Worm (Caenorhabditis elegans) whole organism, early embryonic: ENCODE measurements around the gene nhr-247.

Source experiments
- B0310.2 ChIP-seq: sonication (generic microtip); optimal IDR thresholded peaks from 2 replicates; lab custom pipeline; 2016; ENCODE audit warnings: mild to moderate bottlenecking, missing genetic modification characterization, missing compliant biosample characterization
- F13C5.2 ChIP-seq: sonication (generic microtip); optimal IDR thresholded peaks from 2 replicates; lab custom pipeline; 2017; ENCODE audit warnings: mild to moderate bottlenecking, missing genetic modification characterization, inconsistent platforms, missing compliant biosample characterization
- aly-1 ChIP-seq: sonication (generic microtip); optimal IDR thresholded peaks from 2 replicates; lab custom pipeline; 2016; ENCODE audit warnings: missing genetic modification characterization, missing compliant biosample characterization
- ama-1 ChIP-seq: fragments of 150-350 bp; optimal IDR thresholded peaks from 2 replicates; lab custom pipeline; 2014
- ceh-13 ChIP-seq: fragments of 200-800 bp; sonication (Bioruptor generic); optimal IDR thresholded peaks from 2 replicates; lab custom pipeline; 2018; ENCODE audit warnings: mild to moderate bottlenecking, missing genetic modification characterization, missing compliant biosample characterization
- ceh-36 ChIP-seq: sonication (generic microtip); optimal IDR thresholded peaks from 2 replicates; lab custom pipeline; 2016; ENCODE audit warnings: missing genetic modification characterization, inconsistent platforms, missing compliant biosample characterization
- ets-7 ChIP-seq: sonication (generic microtip); optimal IDR thresholded peaks from 2 replicates; lab custom pipeline; 2016; ENCODE audit warnings: missing genotype, missing genetic modification characterization, missing compliant biosample characterization
- flt-1 ChIP-seq: fragments of 200-800 bp; sonication (Bioruptor generic); IDR thresholded peaks from 2 replicates; pipeline ENCODE4 v1.3.6; 2022; ENCODE audit warnings: missing genetic modification characterization, missing compliant biosample characterization
- hmbx-1 ChIP-seq: sonication (generic microtip); optimal IDR thresholded peaks from 2 replicates; lab custom pipeline; 2016; ENCODE audit warnings: mild to moderate bottlenecking, missing genetic modification characterization, missing compliant biosample characterization
- hmg-4 ChIP-seq: fragments of 200-800 bp; sonication (Bioruptor generic); optimal IDR thresholded peaks from 2 replicates; lab custom pipeline; 2018; ENCODE audit warnings: mild to moderate bottlenecking, missing genetic modification characterization, missing compliant biosample characterization
- hnd-1 ChIP-seq: sonication (generic microtip); optimal IDR thresholded peaks from 2 replicates; lab custom pipeline; 2016; ENCODE audit warnings: missing genetic modification characterization, missing compliant biosample characterization
- pes-1 ChIP-seq: fragments of 200-800 bp; sonication (Bioruptor generic); IDR thresholded peaks from 2 replicates; pipeline ENCODE4 v1.3.6; 2022; ENCODE audit warnings: missing genetic modification reagents, missing genetic modification characterization, missing compliant biosample characterization
- scrt-1 ChIP-seq: fragments of 200-800 bp; sonication (Bioruptor generic); IDR thresholded peaks from 2 replicates; pipeline ENCODE4 v1.3.6; 2022; ENCODE audit warnings: missing genetic modification characterization, missing compliant biosample characterization
- sea-1 ChIP-seq: fragments of 200-800 bp; sonication (Bioruptor generic); conservative IDR thresholded peaks from 2 replicates; pipeline ENCODE4 v1.3.6; 2022; ENCODE audit warnings: missing genetic modification characterization, missing compliant biosample characterization
- tbx-11 ChIP-seq: fragments of 200-800 bp; sonication (Bioruptor generic); IDR thresholded peaks from 2 replicates; pipeline ENCODE4 v1.3.6; 2022; ENCODE audit warnings: missing genetic modification characterization, missing compliant biosample characterization
- tbx-37 ChIP-seq: fragments of 200-800 bp; sonication (Bioruptor generic); conservative IDR thresholded peaks from 2 replicates; pipeline ENCODE4 v1.3.6; 2022; ENCODE audit warnings: missing genetic modification reagents, missing genetic modification characterization, missing compliant biosample characterization
- tra-4 ChIP-seq: sonication (generic microtip); optimal IDR thresholded peaks from 2 replicates; lab custom pipeline; 2017; ENCODE audit warnings: missing genetic modification characterization, missing compliant biosample characterization

nhr-247 gene

ce11 chrV:15315827-15316527 is 6.8 kb upstream of the nhr-247 start, which contains the start of the genes srt-22 and nhr-246:
Gene srt-22 (minus strand): TSS chrV:15315927.
Gene nhr-246 (plus strand): TSS chrV:15316477.
- TF ChIP-seq hnd-1 (no peak), hmg-4 (no peak), B0310.2 (tag; lab: Kevin White, UChicago) (no peak), tra-4 (no peak), F13C5.2 (tag; lab: Kevin White, UChicago) (no peak), ceh-13 (no peak), pes-1 (GFP tag; lab: Robert Waterston, UW) (no peak), flt-1 (no peak), ama-1 (lab: Kevin White, UChicago) (no peak), hmbx-1 (tag; lab: Kevin White, UChicago) (no peak), ceh-36 (tag; lab: Kevin White, UChicago) (no peak), ets-7 (tag; lab: Kevin White, UChicago) (no peak), aly-1 (tag; lab: Kevin White, UChicago) (no peak), sea-1 (no peak), tbx-37 (GFP tag; lab: Robert Waterston, UW) (no peak), tbx-11 (GFP tag; lab: Robert Waterston, UW) (no peak), scrt-1 (GFP tag; lab: Robert Waterston, UW) (no peak)

- no peak for TF ChIP-seq hnd-1
- TF ChIP-seq flt-1 = no peak
- no peak for TF ChIP-seq B0310.2 (tag; lab: Kevin White, UChicago)
- no peak for TF ChIP-seq tbx-37 (GFP tag; lab: Robert Waterston, UW)
- TF ChIP-seq ceh-36 (tag; lab: Kevin White, UChicago) = no peak
- TF ChIP-seq F13C5.2 (tag; lab: Kevin White, UChicago) = no peak
- no peak for TF ChIP-seq ets-7 (tag; lab: Kevin White, UChicago)
- TF ChIP-seq hmg-4 = no peak
- no peak for TF ChIP-seq sea-1
- no peak for TF ChIP-seq tbx-11 (GFP tag; lab: Robert Waterston, UW)
- TF ChIP-seq aly-1 (tag; lab: Kevin White, UChicago) = no peak
- no peak for TF ChIP-seq pes-1 (GFP tag; lab: Robert Waterston, UW)
Measured at ce11 chrV:15318638-15319037, 4.1 kb upstream of the nhr-247 start, which contains the start of gene nhr-291. Gene nhr-291 (plus strand): TSS chrV:15318961.

ce11 chrV:15320756-15321332 is 1.9 kb upstream of the nhr-247 start:
- TF ChIP-seq pes-1 (GFP tag; lab: Robert Waterston, UW) = peak; percentile 64
- peak; percentile 51; the same call in 1 of the 2 replicates for TF ChIP-seq flt-1

- TF ChIP-seq tbx-37 (GFP tag; lab: Robert Waterston, UW) = no peak
- TF ChIP-seq B0310.2 (tag; lab: Kevin White, UChicago) = no peak
- TF ChIP-seq scrt-1 (GFP tag; lab: Robert Waterston, UW) = no peak
- no peak for TF ChIP-seq tra-4
- no peak for TF ChIP-seq hnd-1
- TF ChIP-seq aly-1 (tag; lab: Kevin White, UChicago) = no peak
- TF ChIP-seq ets-7 (tag; lab: Kevin White, UChicago) = no peak
- TF ChIP-seq tbx-11 (GFP tag; lab: Robert Waterston, UW) = no peak
- no peak for TF ChIP-seq ceh-13
- TF ChIP-seq pes-1 (GFP tag; lab: Robert Waterston, UW) = no peak
- TF ChIP-seq ama-1 (lab: Kevin White, UChicago) = no peak
- no peak for TF ChIP-seq flt-1
- TF ChIP-seq F13C5.2 (tag; lab: Kevin White, UChicago) = no peak
- TF ChIP-seq ceh-36 (tag; lab: Kevin White, UChicago) = no peak
- no peak for TF ChIP-seq hmg-4
- TF ChIP-seq sea-1 = no peak
- TF ChIP-seq hmbx-1 (tag; lab: Kevin White, UChicago) = no peak
Measured at ce11 chrV:15323417-15323816, 635 bp downstream of the nhr-247 start.

ce11 chrV:15327745-15328447 is 5.1 kb downstream of the nhr-247 start, which contains the start of gene ZK1037.6:
Gene ZK1037.6 (minus strand): TSS chrV:15327795.
- TF ChIP-seq F13C5.2 (tag; lab: Kevin White, UChicago) (no peak), tbx-11 (GFP tag; lab: Robert Waterston, UW) (no peak), ceh-13 (no peak), tra-4 (no peak), hmg-4 (no peak), aly-1 (tag; lab: Kevin White, UChicago) (no peak), hmbx-1 (tag; lab: Kevin White, UChicago) (no peak), ama-1 (lab: Kevin White, UChicago) (no peak), tbx-37 (GFP tag; lab: Robert Waterston, UW) (no peak), flt-1 (no peak), scrt-1 (GFP tag; lab: Robert Waterston, UW) (no peak), ets-7 (tag; lab: Kevin White, UChicago) (no peak), pes-1 (GFP tag; lab: Robert Waterston, UW) (no peak)

- TF ChIP-seq ama-1 (lab: Kevin White, UChicago) = no peak
- no peak for TF ChIP-seq tbx-37 (GFP tag; lab: Robert Waterston, UW)
- TF ChIP-seq aly-1 (tag; lab: Kevin White, UChicago) = no peak
- TF ChIP-seq ceh-13 = no peak
Measured at ce11 chrV:15330314-15330713, 7.5 kb downstream of the nhr-247 start, which contains the start of gene srh-295. Gene srh-295 (plus strand): TSS chrV:15330614.

ce11 chrV:15332851-15333250 is 10.1 kb downstream of the nhr-247 start, which contains the start of gene srw-113:
Gene srw-113 (plus strand): TSS chrV:15333151.
- TF ChIP-seq tbx-11 (GFP tag; lab: Robert Waterston, UW) (no peak), F13C5.2 (tag; lab: Kevin White, UChicago) (no peak), sea-1 (no peak)
